Worm (Caenorhabditis elegans) whole organism, L4 larva: ENCODE measurements around the gene arl-8.
A peak's percentile ranks its signal among the peaks of the same experiment; 100 is the strongest.

Experiments
- D1046.2 ChIP-seq: fragments of 200-800 bp; sonication (Bioruptor generic); IDR thresholded peaks from 2 replicates; pipeline ENCODE4 v1.3.6; 2022; ENCODE audit warnings: missing genetic modification characterization, missing compliant biosample characterization
- F37D6.2 ChIP-seq: sonication (generic microtip); optimal IDR thresholded peaks from 2 replicates; lab custom pipeline; 2016; ENCODE audit warnings: mild to moderate bottlenecking, missing genetic modification characterization, missing compliant biosample characterization
- F44E2.7 ChIP-seq: fragments of 200-800 bp; sonication (Bioruptor generic); IDR thresholded peaks from 2 replicates; pipeline ENCODE4 v2.1.2; 2022; ENCODE audit warnings: missing genetic modification characterization, missing compliant biosample characterization
- Y105C5A.15 ChIP-seq: fragments of 200-800 bp; sonication (Bioruptor generic); IDR thresholded peaks from 2 replicates; pipeline ENCODE4 v1.3.6; 2022; ENCODE audit warnings: missing genetic modification characterization, missing compliant biosample characterization
- Y48G9A.11 ChIP-seq: fragments of 200-800 bp; sonication (Bioruptor generic); IDR thresholded peaks from 2 replicates; pipeline ENCODE4 v1.3.6; 2022; ENCODE audit warnings: missing genetic modification reagents, missing genetic modification characterization, missing compliant biosample characterization
- Y5F2A.4 ChIP-seq: fragments of 200-800 bp; sonication (Bioruptor generic); optimal IDR thresholded peaks from 2 replicates; lab custom pipeline; 2018; ENCODE audit warnings: mild to moderate bottlenecking, missing genetic modification characterization, missing compliant biosample characterization
- aha-1 ChIP-seq: fragments of 150-350 bp; peaks from one replicate; lab custom pipeline; 2014; ENCODE audit warnings: missing biosample characterization, missing genetic modification characterization
- aly-2 ChIP-seq: sonication (generic microtip); optimal IDR thresholded peaks from 2 replicates; lab custom pipeline; 2018; ENCODE audit warnings: missing biosample characterization, missing genetic modification characterization
- ama-1 ChIP-seq: fragments of 150-350 bp; optimal IDR thresholded peaks from 2 replicates; lab custom pipeline; 2014; ENCODE audit warnings: inconsistent platforms, mixed read lengths
- attf-4 ChIP-seq: sonication (generic microtip); optimal IDR thresholded peaks from 3 replicates; lab custom pipeline; 2017; ENCODE audit warnings: missing biosample characterization, missing genetic modification characterization
- ceh-20 ChIP-seq: fragments of 200-800 bp; sonication (Bioruptor generic); IDR thresholded peaks from 2 replicates; pipeline ENCODE4 v1.3.6; 2022; ENCODE audit warnings: missing genetic modification reagents, missing genetic modification characterization, missing compliant biosample characterization
- ceh-32 ChIP-seq: sonication (generic microtip); optimal IDR thresholded peaks from 2 replicates; lab custom pipeline; 2016; ENCODE audit warnings: mild to moderate bottlenecking, missing genetic modification characterization, missing compliant biosample characterization; ENCODE audit not compliant: poor library complexity
- ceh-82 ChIP-seq: sonication (generic microtip); optimal IDR thresholded peaks from 2 replicates; lab custom pipeline; 2017; ENCODE audit warnings: missing biosample characterization, missing genetic modification characterization
- cey-2 ChIP-seq: sonication (generic microtip); optimal IDR thresholded peaks from 3 replicates; lab custom pipeline; 2017; ENCODE audit warnings: missing genetic modification characterization, mild to moderate bottlenecking, missing compliant biosample characterization, antibody characterized with exemption, borderline replicate concordance; ENCODE audit not compliant: insufficient read depth
- daf-12 ChIP-seq: fragments of 150-350 bp; optimal IDR thresholded peaks from 2 replicates; lab custom pipeline; 2014; ENCODE audit warnings: missing biosample characterization, missing genetic modification reagents, missing genetic modification characterization
- dmd-6 ChIP-seq: fragments of 200-800 bp; sonication (Bioruptor generic); IDR thresholded peaks from 2 replicates; pipeline ENCODE4 v1.3.6; 2022; ENCODE audit warnings: missing genetic modification reagents, missing genetic modification characterization, missing compliant biosample characterization
- dmd-8 ChIP-seq: fragments of 200-800 bp; sonication (Bioruptor generic); IDR thresholded peaks from 2 replicates; pipeline ENCODE4 v1.3.6; 2022; ENCODE audit warnings: missing genetic modification characterization, missing compliant biosample characterization
- dpl-1 ChIP-seq: fragments of 150-350 bp; optimal IDR thresholded peaks from 2 replicates; lab custom pipeline; 2014; ENCODE audit warnings: missing biosample characterization, missing genetic modification reagents, missing genetic modification characterization
- duxl-1 ChIP-seq: sonication (generic microtip); optimal IDR thresholded peaks from 2 replicates; lab custom pipeline; 2016; ENCODE audit warnings: mild to moderate bottlenecking, missing genetic modification characterization, moderate library complexity, missing compliant biosample characterization; ENCODE audit not compliant: poor library complexity
- dve-1 ChIP-seq: sonication (generic microtip); optimal IDR thresholded peaks from 2 replicates; lab custom pipeline; 2017; ENCODE audit warnings: antibody characterized with exemption, mild to moderate bottlenecking, missing genetic modification characterization, missing compliant biosample characterization; ENCODE audit not compliant: insufficient read depth
- gei-8 ChIP-seq: fragments of 200-800 bp; sonication (Bioruptor generic); optimal IDR thresholded peaks from 2 replicates; lab custom pipeline; 2018; ENCODE audit warnings: mild to moderate bottlenecking, missing genetic modification characterization, missing compliant biosample characterization
- hif-1 ChIP-seq, 2 experiments: sonication (generic microtip); optimal IDR thresholded peaks; 2 replicates each; lab custom pipeline; 2016 to 2017; ENCODE audit warnings: missing compliant biosample characterization in 2 of 2, missing genetic modification characterization in 2 of 2, missing genetic modification reagents in 2 of 2, missing genotype in 2 of 2, mild to moderate bottlenecking in 1 of 2
- lin-15B ChIP-seq: fragments of 150-350 bp; sonication (generic microtip); optimal IDR thresholded peaks from 3 replicates; lab custom pipeline; 2014; ENCODE audit warnings: missing biosample characterization, missing genetic modification characterization
- lin-38 ChIP-seq: fragments of 200-800 bp; sonication (Bioruptor generic); IDR thresholded peaks from 2 replicates; pipeline ENCODE4 v1.3.6; 2022; ENCODE audit warnings: missing genetic modification reagents, missing genetic modification characterization, missing compliant biosample characterization
- lin-39 ChIP-seq: fragments of 150-350 bp; optimal IDR thresholded peaks from 2 replicates; lab custom pipeline; 2014; ENCODE audit warnings: missing biosample characterization, missing genetic modification reagents, missing genetic modification characterization
- lsy-2 ChIP-seq, 2 experiments: fragments of 150-350 bp in 1 of 2; sonication (generic microtip) in 1 of 2; optimal IDR thresholded peaks; 2 replicates each; lab custom pipeline; 2014 to 2017; ENCODE audit warnings: missing biosample characterization in 2 of 2, missing genetic modification characterization in 2 of 2
- madf-5 ChIP-seq, 2 experiments: fragments of 200-800 bp; sonication (Bioruptor generic); IDR thresholded peaks; 2 replicates each; pipeline ENCODE4 v1.3.6; 2022; ENCODE audit warnings: missing compliant biosample characterization in 2 of 2, missing genetic modification characterization in 2 of 2
- mep-1 ChIP-seq: fragments of 150-350 bp; sonication (generic microtip); optimal IDR thresholded peaks from 3 replicates; lab custom pipeline; 2014; ENCODE audit warnings: missing biosample characterization, missing genetic modification characterization
- mes-2 ChIP-seq: sonication (generic microtip); optimal IDR thresholded peaks from 2 replicates; lab custom pipeline; 2016; ENCODE audit warnings: missing genotype, mild to moderate bottlenecking, missing genetic modification characterization, missing compliant biosample characterization; ENCODE audit not compliant: poor library complexity, severe bottlenecking
- mxl-2 ChIP-seq: fragments of 200-800 bp; sonication (Bioruptor generic); conservative IDR thresholded peaks from 2 replicates; pipeline ENCODE4 v1.3.6; 2022; ENCODE audit warnings: missing genetic modification reagents, missing genetic modification characterization, missing compliant biosample characterization
- nhr-25 ChIP-seq: sonication (generic microtip); optimal IDR thresholded peaks from 2 replicates; lab custom pipeline; 2017; ENCODE audit warnings: missing genetic modification characterization, mild to moderate bottlenecking, missing compliant biosample characterization, antibody characterized with exemption, moderate library complexity, borderline replicate concordance; ENCODE audit not compliant: insufficient read depth
- nhr-28 ChIP-seq: fragments of 150-350 bp; optimal IDR thresholded peaks from 2 replicates; lab custom pipeline; 2014; ENCODE audit warnings: missing biosample characterization, missing genetic modification characterization
- nhr-48 ChIP-seq: sonication (generic microtip); optimal IDR thresholded peaks from 2 replicates; lab custom pipeline; 2016; ENCODE audit warnings: mild to moderate bottlenecking, missing genetic modification characterization, missing compliant biosample characterization
- nhr-6 ChIP-seq: fragments of 150-350 bp; optimal IDR thresholded peaks from 2 replicates; lab custom pipeline; 2014; ENCODE audit warnings: missing biosample characterization, missing genetic modification characterization
- nhr-76 ChIP-seq: fragments of 150-350 bp; optimal IDR thresholded peaks from 2 replicates; lab custom pipeline; 2014; ENCODE audit warnings: missing biosample characterization, missing genetic modification characterization
- pha-4 ChIP-seq, 2 experiments: fragments of 150-350 bp in 1 of 2; fragments of 200-800 bp in 1 of 2; sonication (Bioruptor generic) in 1 of 2; IDR thresholded peaks in 1 of 2; optimal IDR thresholded peaks in 1 of 2; 2 replicates each; pipeline versions ENCODE4 v1.3.6 to Lab custom; 2014 to 2022; ENCODE audit warnings: missing genetic modification characterization in 2 of 2, missing genetic modification reagents in 2 of 2, missing biosample characterization in 1 of 2, missing compliant biosample characterization in 1 of 2
- php-3 ChIP-seq: fragments of 200-800 bp; sonication (Bioruptor generic); IDR thresholded peaks from 2 replicates; pipeline ENCODE4 v1.3.6; 2022; ENCODE audit warnings: missing genetic modification reagents, missing genetic modification characterization, missing compliant biosample characterization
- sdz-12 ChIP-seq: fragments of 200-800 bp; sonication (Bioruptor generic); optimal IDR thresholded peaks from 2 replicates; lab custom pipeline; 2018; ENCODE audit warnings: mild to moderate bottlenecking, missing genetic modification characterization, missing compliant biosample characterization
- snpc-1.2 ChIP-seq: fragments of 200-800 bp; sonication (Bioruptor generic); IDR thresholded peaks from 2 replicates; pipeline ENCODE4 v1.3.6; 2022; ENCODE audit warnings: missing genetic modification reagents, missing genetic modification characterization, missing compliant biosample characterization
- spr-3 ChIP-seq: fragments of 200-800 bp; sonication (Bioruptor generic); optimal IDR thresholded peaks from 2 replicates; lab custom pipeline; 2018; ENCODE audit warnings: mild to moderate bottlenecking, missing genetic modification characterization, missing compliant biosample characterization
- tag-97 ChIP-seq: fragments of 200-800 bp; sonication (Bioruptor generic); IDR thresholded peaks from 2 replicates; pipeline ENCODE4 v1.3.6; 2022; ENCODE audit warnings: missing genetic modification characterization, missing compliant biosample characterization
- unc-39 ChIP-seq: sonication (generic microtip); optimal IDR thresholded peaks from 2 replicates; lab custom pipeline; 2017; ENCODE audit warnings: missing biosample characterization, missing genetic modification characterization
- zfp-2 ChIP-seq: sonication (generic microtip); optimal IDR thresholded peaks from 2 replicates; lab custom pipeline; 2016; ENCODE audit warnings: mild to moderate bottlenecking, missing genetic modification characterization, missing compliant biosample characterization
- zfp-3 ChIP-seq: fragments of 200-800 bp; sonication (Bioruptor generic); conservative IDR thresholded peaks from 2 replicates; pipeline ENCODE4 v1.3.6; 2022; ENCODE audit warnings: missing genetic modification reagents, missing genetic modification characterization, missing compliant biosample characterization
- zip-11 ChIP-seq: fragments of 200-800 bp; sonication (Bioruptor generic); IDR thresholded peaks from 2 replicates; pipeline ENCODE4 v1.3.6; 2022; ENCODE audit warnings: missing genetic modification characterization, missing compliant biosample characterization

Gene arl-8

DNA sequence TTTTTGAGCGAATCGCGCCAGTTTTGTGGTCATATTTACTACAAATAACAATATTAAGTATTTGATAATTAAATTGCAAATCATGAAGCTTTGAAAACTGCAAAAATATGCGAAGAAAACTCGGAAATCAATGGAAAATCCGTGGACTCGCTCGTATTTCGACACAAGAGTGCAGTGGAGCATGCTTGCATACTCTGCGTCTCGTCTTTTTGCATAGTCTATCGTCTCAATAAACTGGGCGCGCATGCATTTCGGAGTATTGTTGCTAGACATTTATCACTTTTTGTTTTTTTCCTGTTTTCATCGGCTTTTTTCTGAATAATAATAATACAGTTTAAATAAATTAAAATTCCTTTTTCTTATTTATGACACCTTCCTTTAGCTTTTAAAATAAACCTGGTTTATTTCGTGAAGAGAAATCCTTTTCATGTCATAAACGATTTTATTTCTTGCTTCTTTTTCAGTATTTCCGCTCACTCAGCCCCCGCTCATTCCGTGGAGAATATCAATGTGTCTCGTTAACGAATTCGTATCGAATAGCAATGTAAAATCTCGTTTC, 30.2 kb upstream of the arl-8 start, which contains the start of the genes mrps-7 and Y57G11C.3 (continued):
- peak; percentile 77 for TF ChIP-seq lin-15B (tag; lab: Kevin White, UChicago)
- TF ChIP-seq ceh-32 (tag; lab: Kevin White, UChicago): no peak
- TF ChIP-seq lin-39 (tag; lab: Kevin White, UChicago): no peak
- TF ChIP-seq sdz-12 (GFP tag; lab: Kevin White, UChicago): no peak
- TF ChIP-seq daf-12: no peak
- TF ChIP-seq unc-39 (tag; lab: Kevin White, UChicago): no peak
- no peak for TF ChIP-seq F44E2.7 (GFP tag; lab: Robert Waterston, UW)
- no peak for TF ChIP-seq D1046.2 (GFP tag; lab: Robert Waterston, UW)
- TF ChIP-seq duxl-1 (tag; lab: Kevin White, UChicago): peak; percentile 85
- peak; percentile 91 for TF ChIP-seq mep-1 (tag; lab: Kevin White, UChicago)
- peak; percentile 94 for TF ChIP-seq nhr-6
- peak; percentile 67 to 95 for TF ChIP-seq lsy-2 (tag; optimal IDR thresholded peaks at IDR 0.05; lab: Kevin White, UChicago)
- peak; percentile 96 for TF ChIP-seq Y48G9A.11 (GFP tag; lab: Robert Waterston, UW)
- peak; percentile 82 for TF ChIP-seq dpl-1
- peak; percentile 55 for TF ChIP-seq spr-3 (GFP tag; lab: Kevin White, UChicago)
- no peak for TF ChIP-seq ceh-20
- TF ChIP-seq hif-1 (tag; optimal IDR thresholded peaks at IDR 0.05; lab: Kevin White, UChicago): peak in 1 of 2 experiments; percentile 73
- TF ChIP-seq nhr-28 (tag; lab: Kevin White, UChicago): peak; percentile 87
- peak; percentile 55 for TF ChIP-seq F37D6.2 (tag; lab: Kevin White, UChicago)
- TF ChIP-seq php-3 (GFP tag; lab: Robert Waterston, UW): peak; percentile 58; the same call in 1 of the 2 replicates
- peak; percentile 77 for TF ChIP-seq dmd-6 (GFP tag; lab: Robert Waterston, UW)
- no peak for TF ChIP-seq ceh-82
- no peak for TF ChIP-seq Y105C5A.15
- TF ChIP-seq, all 104 proteins: peak for 51

DNA sequence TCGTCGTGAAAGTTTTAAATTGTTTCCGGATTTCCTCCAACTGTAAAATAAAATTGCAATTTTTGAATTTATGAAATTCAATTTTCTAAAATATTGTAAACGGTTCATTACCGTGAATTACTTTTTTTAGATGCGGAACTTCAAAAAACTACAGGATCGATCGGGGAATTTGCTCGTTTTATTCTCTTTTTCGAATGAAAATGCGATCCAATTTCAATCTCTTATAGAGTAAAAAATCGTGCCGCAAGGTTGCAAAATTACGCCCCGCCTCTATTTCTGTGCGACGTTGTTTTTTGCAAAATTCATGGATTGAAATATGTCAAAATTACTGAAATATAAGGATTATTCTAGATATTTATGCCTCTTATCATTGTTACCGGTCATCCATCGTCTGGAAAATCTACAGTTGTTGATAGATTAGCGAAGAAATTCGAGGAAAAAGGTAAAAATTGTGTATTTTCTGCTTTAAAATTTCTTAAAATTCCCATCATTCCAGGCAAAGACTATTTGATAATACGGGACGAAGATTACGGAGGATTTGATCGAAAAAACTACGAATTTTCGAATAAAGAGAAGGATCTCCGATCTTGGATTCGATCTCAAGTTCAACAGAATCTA, 28.6 kb upstream of the arl-8 start, which contains the start of gene Y57G11C.43:
TSS of gene Y57G11C.43 (plus strand) at position 224 of the 618 bp plus-strand sequence.
- TF ChIP-seq zfp-2 (tag; lab: Kevin White, UChicago) (no peak), mes-2 (peak; percentile 27), aly-2 (tag; lab: Kevin White, UChicago) (no peak), Y5F2A.4 (GFP tag; lab: Kevin White, UChicago) (no peak), ama-1 (lab: Kevin White, UChicago) (peak; percentile 7), dve-1 (tag; lab: Kevin White, UChicago) (peak; percentile 14), pha-4 (GFP tag; IDR thresholded peaks at IDR 0.05; lab: Robert Waterston, UW) (peak; percentile 21; the same call in 1 of the 2 replicates), pha-4 (tag; optimal IDR thresholded peaks at IDR 0.05; lab: Kevin White, UChicago) (no peak), gei-8 (GFP tag; lab: Kevin White, UChicago) (no peak), attf-4 (tag; lab: Kevin White, UChicago) (no peak), nhr-48 (tag; lab: Kevin White, UChicago) (no peak), dmd-8 (GFP tag; lab: Robert Waterston, UW) (no peak), zfp-3 (GFP tag; lab: Robert Waterston, UW) (no peak), lin-39 (tag; lab: Kevin White, UChicago) (no peak), mxl-2 (no peak), madf-5 (GFP tag; IDR thresholded peaks at IDR 0.05; lab: Robert Waterston, UW) (no peak), zip-11 (no peak), nhr-25 (tag; lab: Kevin White, UChicago) (no peak), aha-1 (tag; lab: Kevin White, UChicago) (peak; percentile 66), lin-38 (GFP tag; lab: Robert Waterston, UW) (peak; percentile 66), php-3 (GFP tag; lab: Robert Waterston, UW) (no peak), snpc-1.2 (GFP tag; lab: Robert Waterston, UW) (peak; percentile 83), nhr-76 (tag; lab: Kevin White, UChicago) (no peak), cey-2 (tag; lab: Kevin White, UChicago) (no peak), tag-97 (GFP tag; lab: Robert Waterston, UW) (no peak)
